Worm (Caenorhabditis elegans): ENCODE results near the gene osm-3.

DNA sequence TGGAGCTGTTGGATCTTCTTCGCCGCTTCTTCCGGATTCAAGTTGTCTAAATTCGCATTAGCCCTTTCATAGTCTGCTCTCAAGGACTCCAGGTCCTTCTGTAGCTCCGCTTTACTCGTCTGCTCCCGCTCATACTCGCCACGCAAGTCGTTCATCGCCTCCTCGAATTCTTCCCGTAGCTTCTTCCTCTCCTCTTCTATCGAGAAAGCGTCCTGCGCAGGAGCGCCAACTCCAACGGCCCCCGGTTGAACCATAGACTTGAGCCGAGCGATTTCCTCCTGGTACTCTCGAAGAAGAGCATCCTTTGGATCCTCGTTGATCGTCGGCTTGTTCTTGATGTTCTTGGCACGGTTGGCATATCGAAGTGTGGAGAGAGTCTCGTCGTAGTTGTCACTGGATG, 3.4 kb downstream of the osm-3 start:
- TF ChIP-seq K02D7.2 (tag; optimal IDR thresholded peaks at IDR 0.05) = no peak
- no peak for TF ChIP-seq lim-6 (tag; optimal IDR thresholded peaks at IDR 0.05)
- TF ChIP-seq gmeb-2 (tag; optimal IDR thresholded peaks at IDR 0.05) = no peak
- TF ChIP-seq mec-3 (tag; optimal IDR thresholded peaks at IDR 0.05; ENCODE audit: borderline replicate concordance) = peak; percentile 33
- no peak for TF ChIP-seq fkh-10 (GFP tag; optimal IDR thresholded peaks at IDR 0.05)
- no peak for TF ChIP-seq syd-9 (tag; optimal IDR thresholded peaks at IDR 0.05)
- no peak for TF ChIP-seq ceh-9 (tag; optimal IDR thresholded peaks at IDR 0.05)
- no peak for TF ChIP-seq K09A11.1 (tag; optimal IDR thresholded peaks at IDR 0.05; ENCODE audit: insufficient read depth)
- no peak for TF ChIP-seq ceh-6 (GFP tag; optimal IDR thresholded peaks at IDR 0.05)
- no peak for TF ChIP-seq dve-1 (tag; optimal IDR thresholded peaks at IDR 0.05)
- TF ChIP-seq elt-2 (tag; optimal IDR thresholded peaks at IDR 0.05) = no peak
- TF ChIP-seq ceh-14 (tag; optimal IDR thresholded peaks at IDR 0.05) = no peak
